Worm (Caenorhabditis elegans): Measurements from ENCODE around the gene C08B6.8.

Gene C08B6.8

DNA sequence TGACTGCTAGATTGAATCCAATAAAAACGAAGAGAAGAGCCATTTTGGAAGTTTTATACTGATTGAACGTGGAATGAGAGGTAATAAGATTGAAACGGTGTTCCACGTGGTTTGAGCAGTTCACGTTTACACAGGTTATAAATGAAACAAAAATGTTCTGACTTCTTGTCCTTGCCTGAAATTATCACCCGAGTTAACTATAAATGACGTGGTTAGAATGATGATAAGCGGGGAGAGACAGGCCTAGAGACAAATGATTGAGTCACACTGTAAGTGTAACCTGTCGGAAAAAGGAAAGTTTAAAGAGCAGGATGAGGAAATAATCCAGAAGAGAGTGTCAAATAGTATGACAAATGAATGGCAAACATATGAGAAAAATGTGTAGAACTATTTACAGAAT lies 26.5 kb downstream of the C08B6.8 start, which contains the start of gene C51E3.10 (continued):
- TF ChIP-seq lin-39 (tag; optimal IDR thresholded peaks at IDR 0.05), result no peak
- no peak for TF ChIP-seq set-16 (GFP tag; IDR thresholded peaks at IDR 0.05)

DNA sequence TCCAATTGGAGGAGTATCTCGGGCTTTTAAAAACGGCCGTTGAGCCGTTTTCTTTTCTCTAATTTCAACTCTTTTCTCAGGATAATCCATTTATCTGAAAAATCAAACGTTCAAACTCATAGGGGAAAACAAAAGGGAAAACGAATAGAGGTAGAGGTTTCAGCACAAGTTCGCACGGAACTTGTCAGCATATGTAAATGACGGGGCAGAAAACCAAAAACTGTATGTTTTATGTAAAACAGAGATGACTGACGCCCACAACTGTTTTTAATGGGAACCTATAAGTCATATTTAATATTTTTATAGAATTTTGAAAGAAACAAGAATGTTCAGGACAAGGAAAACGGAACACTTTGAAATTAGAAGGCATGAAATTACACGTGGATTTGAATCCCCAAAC lies 31.9 kb downstream of the C08B6.8 start, which contains the start of gene C51E3.6:
Gene C51E3.6, minus strand, starts transcription at position 101 of the 400 bp plus-strand sequence.
- no peak for TF ChIP-seq mdl-1 (tag; optimal IDR thresholded peaks at IDR 0.05)
- no peak for TF ChIP-seq T20F7.1 (GFP tag; optimal IDR thresholded peaks at IDR 0.05)
- TF ChIP-seq lin-1 (GFP tag; IDR thresholded peaks at IDR 0.05), result no peak
- no peak for TF ChIP-seq ztf-11 (tag; optimal IDR thresholded peaks at IDR 0.05)
- no peak for TF ChIP-seq fkh-10 (GFP tag; optimal IDR thresholded peaks at IDR 0.05)
- no peak for TF ChIP-seq D1046.2 (GFP tag; IDR thresholded peaks at IDR 0.05)
- TF ChIP-seq hlh-30 (tag; optimal IDR thresholded peaks at IDR 0.05; ENCODE audit: insufficient read depth), result no peak
- no peak for TF ChIP-seq lir-3 (tag; optimal IDR thresholded peaks at IDR 0.05)
- no peak for TF ChIP-seq lin-15B (tag; optimal IDR thresholded peaks at IDR 0.05)
- no peak for TF ChIP-seq daf-16 (GFP tag; optimal IDR thresholded peaks at IDR 0.05)
- no peak for TF ChIP-seq daf-16 (tag; optimal IDR thresholded peaks at IDR 0.05)
- no peak for TF ChIP-seq ztf-7 (tag; optimal IDR thresholded peaks at IDR 0.05)
- no peak for TF ChIP-seq mdt-29 (GFP tag; IDR thresholded peaks at IDR 0.05)
- no peak for TF ChIP-seq dve-1 (tag; optimal IDR thresholded peaks at IDR 0.05; ENCODE audit: insufficient read depth)
- no peak for TF ChIP-seq lsy-2 (tag; optimal IDR thresholded peaks at IDR 0.05)
- no peak for TF ChIP-seq cey-2 (tag; optimal IDR thresholded peaks at IDR 0.05; ENCODE audit: borderline replicate concordance, insufficient read depth)
- no peak for TF ChIP-seq nhr-76 (tag; optimal IDR thresholded peaks at IDR 0.05)
- TF ChIP-seq daf-8 (GFP tag; IDR thresholded peaks at IDR 0.05), result no peak
- no peak for TF ChIP-seq php-3 (GFP tag; IDR thresholded peaks at IDR 0.05)
- TF ChIP-seq F44E2.7 (GFP tag; IDR thresholded peaks at IDR 0.05), result no peak

DNA sequence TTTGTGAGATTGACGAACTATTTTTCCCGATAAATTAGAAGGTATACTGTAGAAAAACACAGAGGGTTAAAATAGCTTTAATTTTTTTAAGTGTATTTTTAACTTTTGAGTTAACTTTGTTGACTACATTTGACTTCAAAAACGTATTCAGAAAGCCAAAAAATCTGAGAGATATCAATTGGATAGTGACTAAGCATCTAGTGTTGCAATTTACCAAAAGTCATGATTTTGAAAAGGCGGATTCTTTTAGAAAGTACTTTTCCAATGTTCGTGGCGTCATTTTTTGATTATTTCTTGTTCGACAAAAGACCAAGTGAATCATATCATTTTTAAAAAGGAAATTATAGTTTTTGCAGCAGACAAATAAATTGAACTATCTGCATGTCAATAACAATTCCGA lies 34.4 kb downstream of the C08B6.8 start:
- no peak for TF ChIP-seq T20F7.1 (GFP tag; optimal IDR thresholded peaks at IDR 0.05)
- peak; percentile 49 for TF ChIP-seq mep-1 (tag; optimal IDR thresholded peaks at IDR 0.05)
- no peak for TF ChIP-seq zip-11 (GFP tag; IDR thresholded peaks at IDR 0.05)
- no peak for TF ChIP-seq ztf-11 (tag; optimal IDR thresholded peaks at IDR 0.05)
- no peak for TF ChIP-seq daf-8 (GFP tag; IDR thresholded peaks at IDR 0.05)
- no peak for TF ChIP-seq ZK546.5 (tag; optimal IDR thresholded peaks at IDR 0.05)
- no peak for TF ChIP-seq unc-39 (tag; optimal IDR thresholded peaks at IDR 0.05)
- peak; percentile 24 for TF ChIP-seq lin-13 (GFP tag; optimal IDR thresholded peaks at IDR 0.05)
- TF ChIP-seq mxl-2 (GFP tag; conservative IDR thresholded peaks at IDR 0.05), result no peak
- TF ChIP-seq pqm-1 (tag; optimal IDR thresholded peaks at IDR 0.05), result no peak
- TF ChIP-seq egl-27 (tag; optimal IDR thresholded peaks at IDR 0.05), result no peak
- no peak for TF ChIP-seq rbr-2 (tag; optimal IDR thresholded peaks at IDR 0.05)

ce11 chrV:10173653-10174052 lies 39.2 kb downstream of the C08B6.8 start, which contains the start of gene egl-3:
egl-3 (minus strand) TSS chrV:10173753.
- TF ChIP-seq D1046.2 (GFP tag; IDR thresholded peaks at IDR 0.05) (no peak), mdl-1 (tag; optimal IDR thresholded peaks at IDR 0.05) (no peak), unc-62 (GFP tag; optimal IDR thresholded peaks at IDR 0.05 in 1 of 2) (peak in 1 of 2 experiments; percentile 26), unc-62 (tag; optimal IDR thresholded peaks at IDR 0.05) (no peak), gei-8 (GFP tag; optimal IDR thresholded peaks at IDR 0.05) (no peak), sdz-12 (GFP tag; optimal IDR thresholded peaks at IDR 0.05) (no peak), rbr-2 (tag; optimal IDR thresholded peaks at IDR 0.05) (no peak)

DNA sequence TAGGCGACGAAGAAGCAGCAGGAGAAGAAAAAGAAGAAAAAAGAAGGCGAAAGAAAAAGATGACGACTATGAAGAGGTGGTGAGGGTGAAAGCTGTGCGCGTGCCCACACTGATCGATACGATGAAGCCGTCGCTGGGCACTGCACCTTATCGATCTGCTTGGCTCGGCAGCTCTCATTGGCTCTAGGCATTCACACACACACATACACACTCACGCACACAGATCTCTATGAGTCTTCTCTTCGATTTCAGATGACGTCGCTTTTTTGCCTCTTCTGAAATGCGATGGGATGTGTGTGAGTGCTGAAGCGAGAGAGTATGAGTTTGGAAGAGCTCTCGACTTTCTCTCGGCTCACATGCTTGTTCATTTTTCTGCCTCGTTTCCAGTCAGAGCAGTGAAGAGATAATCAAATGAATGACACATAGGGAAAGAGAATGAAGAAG lies 40.2 kb downstream of the C08B6.8 start:
- TF ChIP-seq nhr-76 (tag; optimal IDR thresholded peaks at IDR 0.05) (no peak), madf-5 (GFP tag; IDR thresholded peaks at IDR 0.05) (no peak), unc-62 (GFP tag; optimal IDR thresholded peaks at IDR 0.05 in 1 of 2) (peak in 1 of 2 experiments; percentile 1), unc-62 (tag; optimal IDR thresholded peaks at IDR 0.05) (peak; percentile 33), arid-1 (GFP tag; conservative IDR thresholded peaks at IDR 0.05) (0 out of 2 replicates have a peak, but pooled peaks have one; percentile 31), set-16 (GFP tag; IDR thresholded peaks at IDR 0.05) (peak; percentile 81), zip-11 (GFP tag; IDR thresholded peaks at IDR 0.05) (no peak), ZK546.5 (tag; optimal IDR thresholded peaks at IDR 0.05) (no peak), daf-16 (GFP tag; optimal IDR thresholded peaks at IDR 0.05) (no peak), daf-16 (tag; optimal IDR thresholded peaks at IDR 0.05) (no peak), dve-1 (tag; optimal IDR thresholded peaks at IDR 0.05; ENCODE audit: insufficient read depth) (no peak), Y105C5A.15 (GFP tag; IDR thresholded peaks at IDR 0.05) (no peak), vab-7 (GFP tag; IDR thresholded peaks at IDR 0.05) (0 out of 2 replicates have a peak, but pooled peaks have one; percentile 33), nhr-42 (GFP tag; IDR thresholded peaks at IDR 0.05) (0 out of 2 replicates have a peak, but pooled peaks have one; percentile 15), ZK337.2 (GFP tag; IDR thresholded peaks at IDR 0.05) (no peak), lin-15B (tag; optimal IDR thresholded peaks at IDR 0.05) (no peak), ztf-11 (tag; optimal IDR thresholded peaks at IDR 0.05) (no peak), zag-1 (tag; optimal IDR thresholded peaks at IDR 0.05) (peak; percentile 20), php-3 (GFP tag; IDR thresholded peaks at IDR 0.05) (no peak), ceh-28 (tag; optimal IDR thresholded peaks at IDR 0.05) (peak; percentile 78)

All from whole organism, L4 larva.